Worm (Caenorhabditis elegans) whole organism, L4/young adult: ENCODE measurements around the gene Y43E12A.3.

Experiments
- W03F9.2 ChIP-seq: fragments of 150-350 bp; optimal IDR thresholded peaks from 2 replicates; lab custom pipeline; 2014; ENCODE audit warnings: missing biosample characterization, missing genetic modification characterization
- dao-5 ChIP-seq: sonication (generic microtip); optimal IDR thresholded peaks from 2 replicates; lab custom pipeline; 2016; ENCODE audit warnings: missing genotype, missing genetic modification characterization, moderate library complexity, missing compliant biosample characterization
- him-1 ChIP-seq: sonication (generic microtip); optimal IDR thresholded peaks from 2 replicates; lab custom pipeline; 2016; ENCODE audit warnings: missing genotype, missing genetic modification reagents, missing genetic modification characterization, missing compliant biosample characterization

The Y43E12A.3 gene

DNA sequence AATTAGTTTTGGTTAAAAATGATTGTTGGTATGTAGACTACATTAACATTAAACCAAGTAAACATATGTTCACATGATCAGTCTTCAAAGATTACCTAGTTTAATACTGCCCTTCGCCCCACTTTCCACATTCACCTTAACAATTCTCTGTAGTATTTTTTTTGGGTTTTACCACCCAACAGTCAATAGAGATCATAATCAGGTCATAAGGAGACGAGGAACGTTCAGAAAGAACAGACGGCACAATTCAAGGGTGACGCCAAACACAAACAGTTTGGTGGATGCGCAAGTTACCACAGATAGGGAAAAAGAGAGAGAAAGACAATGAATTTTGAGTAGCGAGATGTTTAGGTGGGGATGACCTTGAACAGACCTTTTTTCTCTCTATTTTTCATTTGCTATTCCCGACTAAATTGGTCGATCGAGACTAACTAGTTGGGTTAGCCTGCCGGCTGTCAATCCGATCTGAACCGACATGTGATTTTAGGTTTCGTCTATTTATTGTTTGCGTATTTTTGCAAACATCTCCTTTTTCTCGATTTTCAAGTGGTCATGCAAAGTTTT, 16.0 kb upstream of the Y43E12A.3 start:
- TF ChIP-seq W03F9.2 (tag; lab: Kevin White, UChicago) (no peak), him-1 (tag; lab: Kevin White, UChicago) (no peak), dao-5 (tag; lab: Kevin White, UChicago) (no peak)

DNA sequence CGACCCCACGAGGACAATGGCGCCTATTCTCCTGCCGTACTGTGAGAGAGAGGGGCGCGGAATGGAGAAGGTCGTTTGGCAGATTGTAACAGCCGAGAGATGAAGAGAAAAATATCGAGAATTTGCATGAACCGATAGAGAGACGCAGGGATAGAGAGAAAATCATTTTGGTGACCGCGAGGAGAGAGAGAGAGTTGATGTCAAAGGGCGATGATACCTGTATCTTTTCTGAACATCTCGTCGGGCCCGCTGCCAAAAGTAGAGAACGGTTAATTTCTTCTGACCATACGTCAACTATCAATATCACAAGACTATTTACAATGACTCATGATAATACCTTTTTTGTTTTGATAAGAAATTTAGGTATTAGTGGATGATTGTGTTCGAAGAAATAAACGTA, 11.7 kb upstream of the Y43E12A.3 start:
- no peak for TF ChIP-seq W03F9.2 (tag; lab: Kevin White, UChicago)
- TF ChIP-seq him-1 (tag; lab: Kevin White, UChicago), result no peak
- no peak for TF ChIP-seq dao-5 (tag; lab: Kevin White, UChicago)

DNA sequence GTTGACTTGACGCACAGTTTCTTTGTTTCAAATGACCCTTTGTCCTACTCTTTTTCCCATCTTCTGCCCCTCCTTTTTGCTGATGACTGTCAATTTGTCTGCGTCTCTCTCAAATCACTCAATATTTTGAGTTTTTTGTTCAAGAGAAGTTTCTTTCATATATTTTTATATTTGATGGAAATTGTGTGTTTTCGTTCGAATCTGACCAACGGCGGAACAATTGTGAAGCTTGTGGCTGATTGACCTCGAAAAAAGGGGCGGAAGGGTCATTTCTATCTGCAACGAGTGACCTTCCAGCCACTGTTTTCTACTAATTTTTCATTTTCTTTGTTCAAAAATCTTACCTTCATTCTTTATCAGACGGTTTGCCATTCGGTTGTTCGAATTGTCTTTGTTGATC, 9.1 kb upstream of the Y43E12A.3 start:
- TF ChIP-seq W03F9.2 (tag; lab: Kevin White, UChicago) (no peak), him-1 (tag; lab: Kevin White, UChicago) (no peak), dao-5 (tag; lab: Kevin White, UChicago) (no peak)

DNA sequence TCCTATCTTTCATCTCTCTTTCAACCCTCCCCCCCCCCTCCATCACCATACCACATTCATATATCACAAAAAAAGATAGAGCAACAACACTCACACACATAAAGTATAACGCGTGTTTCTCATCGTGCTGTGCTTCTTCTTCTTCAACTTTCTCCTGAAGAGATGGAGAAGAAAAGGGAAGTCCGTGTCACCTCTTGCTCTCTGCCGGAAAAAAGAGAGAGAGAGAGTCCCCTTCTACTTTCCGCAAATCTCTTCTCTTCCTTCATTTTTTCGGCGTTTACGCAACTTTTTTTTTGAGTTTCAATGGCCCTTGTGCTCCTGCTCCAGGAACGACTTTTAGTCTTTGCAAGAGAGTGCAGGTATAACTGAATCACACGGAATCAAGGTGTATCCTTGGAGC, 8.0 kb upstream of the Y43E12A.3 start:
- TF ChIP-seq him-1 (tag; lab: Kevin White, UChicago) (no peak), dao-5 (tag; lab: Kevin White, UChicago) (no peak), W03F9.2 (tag; lab: Kevin White, UChicago) (no peak)

DNA sequence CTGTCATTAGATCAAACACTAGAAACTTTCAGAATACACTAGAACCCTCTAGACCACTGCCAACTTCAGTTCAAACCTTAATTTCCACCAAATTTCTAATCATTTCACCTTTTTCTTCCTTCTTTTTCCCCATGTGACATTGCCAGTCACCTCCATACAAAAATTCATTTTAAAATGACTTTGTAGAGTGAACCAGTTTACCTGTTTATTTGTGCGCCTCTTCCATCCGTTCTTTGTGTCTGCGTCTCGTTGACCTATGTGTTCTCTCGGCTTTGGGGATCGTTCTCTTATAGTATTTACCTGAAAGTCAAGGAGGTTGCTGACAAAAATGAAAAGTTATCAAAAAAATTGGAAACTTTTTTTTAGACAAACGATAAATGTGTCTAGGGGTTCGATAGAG, 7.1 kb upstream of the Y43E12A.3 start:
- no peak for TF ChIP-seq W03F9.2 (tag; lab: Kevin White, UChicago)

DNA sequence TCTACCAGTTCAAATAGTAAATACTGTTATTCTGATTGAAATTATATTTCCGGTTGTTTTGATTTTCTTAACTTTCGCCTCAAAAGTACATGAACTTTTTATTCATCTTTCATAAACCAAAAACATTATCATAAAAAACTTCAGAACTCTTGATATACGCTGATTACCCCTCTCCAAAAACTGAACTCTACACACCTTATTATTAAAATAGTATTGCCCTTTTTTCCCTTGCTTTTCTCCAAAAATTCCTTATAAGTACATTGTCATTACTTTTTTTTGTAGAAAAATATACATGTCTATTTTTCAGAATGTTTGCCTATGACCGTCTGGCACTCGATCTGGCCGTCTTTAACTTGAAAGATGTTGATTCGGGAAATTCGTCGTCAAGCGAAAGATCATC, 5.9 kb upstream of the Y43E12A.3 start, which contains the start of gene Y43E12A.2:
Gene Y43E12A.2, plus strand, starts transcription at position 301 of the 400 bp plus-strand sequence.
- TF ChIP-seq W03F9.2 (tag; lab: Kevin White, UChicago), result no peak
- no peak for TF ChIP-seq him-1 (tag; lab: Kevin White, UChicago)
- TF ChIP-seq dao-5 (tag; lab: Kevin White, UChicago), result no peak

DNA sequence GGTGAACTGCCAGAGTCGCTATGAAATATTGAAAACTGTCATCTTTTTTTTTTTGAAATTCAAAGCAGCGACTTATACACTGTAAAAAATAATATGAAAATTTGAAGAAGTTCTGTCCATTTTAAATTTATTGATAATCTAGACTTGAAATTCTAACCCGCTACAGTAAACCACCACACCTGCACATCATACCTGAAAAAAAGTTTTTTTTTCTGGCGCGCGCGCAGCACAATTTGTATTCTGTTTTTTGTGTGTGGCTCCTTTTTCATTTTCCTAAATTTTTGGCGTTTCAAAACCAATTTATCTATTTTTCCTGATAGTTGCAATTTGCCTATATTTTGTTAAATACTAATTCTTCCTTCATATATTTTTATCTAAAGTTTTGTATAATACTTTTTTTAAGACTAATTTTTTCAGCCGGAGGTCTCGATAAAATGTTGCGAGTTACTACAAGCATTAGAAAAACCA, 2.1 kb upstream of the Y43E12A.3 start, which contains the start of gene cyb-2.1:
Gene cyb-2.1, plus strand, starts transcription at position 418 of the 468 bp plus-strand sequence.
- TF ChIP-seq W03F9.2 (tag; lab: Kevin White, UChicago) (no peak), him-1 (tag; lab: Kevin White, UChicago) (no peak), dao-5 (tag; lab: Kevin White, UChicago) (no peak)

DNA sequence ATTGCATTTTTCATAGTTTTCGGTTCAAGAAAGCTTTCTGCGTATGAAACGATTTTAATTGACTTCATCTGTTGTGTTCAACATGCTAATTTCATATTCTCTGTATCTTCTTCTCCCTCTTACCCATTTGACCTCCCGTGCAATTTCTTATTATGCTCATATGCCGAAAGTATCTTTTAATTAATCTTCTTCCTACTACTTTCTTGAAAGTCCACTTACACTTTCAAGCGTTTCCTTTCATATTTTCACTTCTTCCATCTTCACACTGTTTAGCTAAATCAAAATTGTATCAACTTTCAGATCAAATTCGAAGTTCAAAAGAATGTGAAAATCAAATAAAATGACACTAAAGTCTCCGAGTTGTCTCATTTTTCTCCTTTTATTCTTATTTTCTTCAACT, 3.0 kb downstream of the Y43E12A.3 start, which contains the start of gene F13H10.5:
Gene F13H10.5, plus strand, starts transcription at position 301 of the 400 bp plus-strand sequence.
- no peak for TF ChIP-seq W03F9.2 (tag; lab: Kevin White, UChicago)
- TF ChIP-seq dao-5 (tag; lab: Kevin White, UChicago), result no peak
- no peak for TF ChIP-seq him-1 (tag; lab: Kevin White, UChicago)

DNA sequence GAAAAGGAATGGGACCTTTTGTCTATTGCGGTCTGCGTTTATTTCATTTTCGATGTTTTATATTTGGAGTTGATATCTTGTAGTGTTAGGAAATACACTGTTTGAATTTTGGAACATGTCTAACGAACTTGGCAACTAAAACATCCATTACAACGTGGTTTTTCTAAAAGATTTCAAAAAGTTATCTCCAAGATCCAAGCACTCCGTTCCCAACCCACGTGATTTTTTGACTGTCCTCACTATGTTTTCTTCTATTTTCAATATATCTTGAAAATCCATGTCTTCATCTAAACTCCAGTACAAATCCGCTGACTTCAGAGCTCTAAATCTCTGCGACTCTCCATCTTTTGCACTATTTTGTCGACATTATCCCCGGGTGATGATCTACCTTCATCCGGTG, 13.9 kb downstream of the Y43E12A.3 start, which contains the start of gene F13H10.9:
Gene F13H10.9, plus strand, starts transcription at position 301 of the 400 bp plus-strand sequence.
- TF ChIP-seq dao-5 (tag; lab: Kevin White, UChicago), result no peak
- no peak for TF ChIP-seq W03F9.2 (tag; lab: Kevin White, UChicago)
- TF ChIP-seq him-1 (tag; lab: Kevin White, UChicago), result no peak

DNA sequence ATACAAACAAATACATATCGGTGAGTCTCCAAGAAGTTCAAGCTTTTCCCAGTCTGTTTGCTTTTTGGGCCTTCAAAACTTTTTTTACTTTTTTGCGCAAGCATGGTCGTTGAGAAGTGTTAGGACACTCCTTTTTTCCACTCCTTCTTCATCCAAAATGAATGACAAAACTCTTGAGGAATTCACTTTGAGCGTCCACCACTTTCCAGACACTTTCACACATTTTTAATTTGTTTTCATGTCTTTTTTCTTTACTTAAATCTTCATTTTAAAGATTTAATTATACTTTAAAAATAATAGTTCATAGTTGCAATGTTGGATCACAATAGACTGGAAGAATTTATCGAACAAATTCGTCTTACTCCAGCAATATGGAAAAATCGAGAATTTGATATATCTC, 16.6 kb downstream of the Y43E12A.3 start, which contains the start of gene F13H10.1:
Gene F13H10.1, plus strand, starts transcription at position 301 of the 400 bp plus-strand sequence.
- TF ChIP-seq W03F9.2 (tag; lab: Kevin White, UChicago) (no peak), him-1 (tag; lab: Kevin White, UChicago) (no peak), dao-5 (tag; lab: Kevin White, UChicago) (no peak)

DNA sequence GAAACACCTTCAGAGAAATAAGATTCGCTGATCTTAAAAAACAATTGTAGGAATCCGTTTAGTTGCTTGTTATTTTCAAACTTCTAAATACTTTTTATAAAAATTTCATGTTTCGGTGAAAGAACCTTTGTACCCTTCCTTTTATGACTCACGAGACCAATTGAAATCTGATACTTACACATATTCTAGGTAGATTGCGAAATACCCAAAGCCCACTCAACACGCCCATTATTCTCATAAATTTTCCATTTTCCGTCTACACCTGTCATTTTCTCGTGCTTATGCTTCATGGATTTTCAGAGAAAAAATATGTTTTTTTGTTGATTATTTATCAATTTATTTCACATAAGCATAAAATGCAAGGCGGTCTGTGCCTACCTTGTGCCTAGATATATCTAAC, 18.7 kb downstream of the Y43E12A.3 start:
- TF ChIP-seq dao-5 (tag; lab: Kevin White, UChicago), result no peak
- no peak for TF ChIP-seq him-1 (tag; lab: Kevin White, UChicago)
- TF ChIP-seq W03F9.2 (tag; lab: Kevin White, UChicago), result no peak

DNA sequence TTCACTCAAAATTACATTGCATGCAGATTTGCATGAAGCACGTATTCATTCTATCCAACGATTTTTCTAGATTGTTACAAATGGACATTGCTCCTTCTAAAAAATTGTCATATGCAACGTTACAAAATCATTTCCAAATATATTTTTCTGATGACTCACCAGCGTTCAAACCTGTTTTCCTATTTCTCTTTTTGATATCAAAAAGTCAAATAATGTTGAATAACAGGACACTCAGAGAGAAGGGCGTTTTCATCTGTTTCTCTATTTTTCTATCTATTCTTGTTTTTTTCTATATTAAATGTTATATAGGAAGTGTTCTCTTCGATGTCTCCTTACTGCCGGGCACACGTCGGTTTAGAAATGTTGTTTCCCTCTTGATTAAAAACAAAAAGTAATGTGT, 19.2 kb downstream of the Y43E12A.3 start:
- TF ChIP-seq dao-5 (tag; lab: Kevin White, UChicago), result no peak
- no peak for TF ChIP-seq W03F9.2 (tag; lab: Kevin White, UChicago)
- TF ChIP-seq him-1 (tag; lab: Kevin White, UChicago), result no peak

DNA sequence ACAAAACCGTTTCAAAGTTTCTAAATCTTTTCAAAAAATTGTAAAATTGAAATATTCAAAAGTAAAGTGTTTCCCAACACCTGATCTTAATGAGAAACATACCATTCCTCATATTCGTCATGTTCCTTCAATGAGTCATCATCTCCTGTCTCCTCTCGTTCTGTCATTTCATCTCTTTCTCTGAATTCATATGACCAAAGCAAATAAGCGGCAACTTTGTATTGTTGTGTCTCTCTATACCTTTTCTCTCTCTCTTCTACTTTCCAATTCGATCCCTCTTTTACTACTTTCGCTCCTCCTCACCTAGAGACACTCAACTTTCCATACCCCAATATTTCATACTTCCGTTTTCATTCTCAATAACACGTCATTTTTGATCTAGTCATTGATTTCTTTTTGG, 20.6 kb downstream of the Y43E12A.3 start:
- TF ChIP-seq W03F9.2 (tag; lab: Kevin White, UChicago), result no peak
- no peak for TF ChIP-seq dao-5 (tag; lab: Kevin White, UChicago)
- no peak for TF ChIP-seq him-1 (tag; lab: Kevin White, UChicago)

DNA sequence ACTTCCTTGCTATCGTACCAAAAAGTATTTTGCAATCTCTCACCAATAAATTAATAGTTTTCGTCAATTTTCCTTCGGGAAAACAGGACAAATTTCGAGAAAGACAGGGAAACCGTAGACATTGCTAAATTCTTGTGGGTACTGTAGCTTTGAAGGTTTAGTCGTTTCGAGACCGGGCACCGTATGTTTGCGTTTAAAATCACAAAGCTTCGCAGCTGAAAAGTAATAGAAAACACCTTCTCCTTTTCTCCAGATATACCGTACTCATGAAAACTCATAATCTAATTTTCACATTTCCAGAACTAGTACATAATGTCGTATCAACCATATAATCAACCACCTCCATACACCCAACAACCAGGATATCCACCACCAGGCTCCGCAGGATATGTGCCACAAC, 21.3 kb downstream of the Y43E12A.3 start, which contains the start of gene F13H10.6:
Gene F13H10.6, plus strand, starts transcription at position 301 of the 400 bp plus-strand sequence.
- no peak for TF ChIP-seq dao-5 (tag; lab: Kevin White, UChicago)
